Worm (Caenorhabditis elegans) whole organism, mixed stage, embryonic: Measurements from ENCODE around the gene K08B5.2.

Source experiments
- bed-3 ChIP-seq: fragments of 200-800 bp; sonication (Bioruptor generic); optimal IDR thresholded peaks from 3 replicates; lab custom pipeline; 2018; ENCODE audit warnings: mild to moderate bottlenecking, missing genetic modification characterization, moderate library complexity, missing compliant biosample characterization
- pha-4 ChIP-seq: fragments of 150-350 bp; optimal IDR thresholded peaks from 2 replicates; lab custom pipeline; 2018; ENCODE audit warnings: missing biosample characterization, missing genetic modification reagents, missing genetic modification characterization
- snpc-4 ChIP-seq: fragments of 150-350 bp; optimal IDR thresholded peaks from 2 replicates; lab custom pipeline; 2014; ENCODE audit warnings: missing biosample characterization, missing genetic modification characterization
- sptf-1 ChIP-seq: sonication (generic microtip); optimal IDR thresholded peaks from 2 replicates; lab custom pipeline; 2017; ENCODE audit warnings: mild to moderate bottlenecking, missing genetic modification characterization, moderate library complexity, missing compliant biosample characterization
- unc-62 ChIP-seq: fragments of 150-350 bp; optimal IDR thresholded peaks from 2 replicates; lab custom pipeline; 2014; ENCODE audit warnings: missing biosample characterization, missing genetic modification reagents, missing genetic modification characterization
- zip-8 ChIP-seq: fragments of 150-350 bp; optimal IDR thresholded peaks from 2 replicates; lab custom pipeline; 2014; ENCODE audit warnings: missing biosample characterization, missing genetic modification characterization

DNA sequence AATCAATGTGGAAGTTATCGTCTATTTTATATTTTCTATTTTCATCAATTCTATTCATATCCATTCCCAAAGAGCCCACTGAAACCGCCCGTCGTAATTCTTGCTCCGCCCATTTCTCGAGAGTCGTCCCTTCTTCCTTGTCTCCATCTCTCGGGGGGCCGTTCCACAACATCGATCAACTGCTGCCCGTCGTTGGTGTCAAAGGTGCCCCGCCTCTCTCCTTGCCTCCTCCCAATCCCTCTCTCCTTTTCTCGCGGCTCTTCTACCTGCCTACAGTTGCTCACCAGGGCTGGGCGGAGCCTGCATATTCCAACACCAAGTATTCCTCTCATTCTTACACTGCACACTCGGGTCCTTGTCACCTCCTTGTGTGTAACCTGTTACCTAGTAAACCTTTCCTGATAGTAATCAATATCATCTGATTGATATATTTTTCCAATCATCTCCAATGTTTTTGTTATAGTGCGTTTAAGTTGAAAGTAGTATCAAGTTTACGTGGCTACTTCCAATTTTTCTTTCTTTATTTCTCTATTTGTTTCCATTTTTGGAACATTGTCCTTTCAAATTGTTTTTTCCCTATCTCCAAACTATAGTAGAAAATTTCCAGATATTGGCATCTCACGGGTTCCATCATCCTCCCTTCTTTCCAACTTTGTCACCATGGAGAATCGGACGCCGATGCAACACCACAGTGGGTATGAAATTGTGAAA is 17.3 kb downstream of the K08B5.2 start, which contains the start of gene pat-9:
- TF ChIP-seq pha-4 (tag; lab: Kevin White, UChicago) = no peak
- no peak for TF ChIP-seq zip-8 (tag; lab: Kevin White, UChicago)
- no peak for TF ChIP-seq sptf-1
- no peak for TF ChIP-seq snpc-4 (tag; lab: Kevin White, UChicago)
- no peak for TF ChIP-seq unc-62 (GFP tag; lab: Kevin White, UChicago)
- no peak for TF ChIP-seq bed-3 (GFP tag; lab: Kevin White, UChicago)
